Worm (Caenorhabditis elegans) whole organism, L4/young adult: ENCODE data around the gene Y38E10A.14.
"Not testable (repeated sequence)": the region's sequence is repeated elsewhere in the genome, so short reads cannot be mapped to it uniquely, and the experiment has no call there.

Source experiments
- W03F9.2 ChIP-seq: fragments of 150-350 bp; optimal IDR thresholded peaks from 2 replicates; lab custom pipeline; 2014; ENCODE audit warnings: missing biosample characterization, missing genetic modification characterization
- dao-5 ChIP-seq: sonication (generic microtip); optimal IDR thresholded peaks from 2 replicates; lab custom pipeline; 2016; ENCODE audit warnings: missing genotype, missing genetic modification characterization, moderate library complexity, missing compliant biosample characterization
- him-1 ChIP-seq: sonication (generic microtip); optimal IDR thresholded peaks from 2 replicates; lab custom pipeline; 2016; ENCODE audit warnings: missing genotype, missing genetic modification reagents, missing genetic modification characterization, missing compliant biosample characterization

Gene Y38E10A.14

DNA sequence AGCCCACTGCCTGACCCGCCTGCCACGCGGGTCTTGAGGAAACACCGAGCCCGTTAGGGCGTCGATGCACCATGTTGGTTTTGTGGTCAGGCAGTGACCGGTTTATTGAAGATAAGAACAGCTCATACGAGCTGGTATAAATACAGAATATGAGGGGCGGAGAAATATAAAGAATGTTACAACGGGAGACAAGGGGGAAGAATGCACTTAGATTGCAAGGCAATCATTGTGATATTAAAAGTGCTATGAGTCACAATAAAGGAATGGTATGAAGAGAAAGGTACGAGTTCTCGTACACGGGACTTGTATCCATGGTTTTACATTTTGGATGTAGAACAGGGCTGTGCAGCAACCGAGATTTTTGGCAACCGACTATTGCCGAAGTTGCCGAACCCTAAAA is at the start of gene Y38E10A.14:
Y38E10A.14 (minus strand) TSS at position 101 of the 400 bp plus-strand sequence.
- not testable (repeated sequence) for TF ChIP-seq dao-5, W03F9.2, him-1 (tag; lab: Kevin White, UChicago)

DNA sequence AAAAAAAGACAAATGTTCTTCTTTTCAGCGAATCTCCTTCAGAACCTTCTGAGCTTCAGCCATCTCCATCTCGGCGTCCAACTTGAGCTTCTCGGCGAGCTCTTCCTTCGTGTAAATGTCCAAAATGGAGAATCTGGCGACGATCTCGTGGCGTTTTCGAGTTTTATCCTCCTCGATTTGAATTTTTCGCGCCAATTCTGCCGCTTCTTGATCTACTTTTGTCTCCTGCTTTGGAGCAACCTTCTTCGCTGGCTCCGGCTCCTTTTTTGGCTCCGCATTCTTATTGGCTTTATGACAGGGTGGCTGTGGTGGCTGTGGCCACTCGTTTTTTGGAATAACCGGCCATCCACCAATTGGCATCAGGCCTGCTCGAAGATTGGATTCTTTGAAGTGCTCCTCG is 49.0 kb upstream of the Y38E10A.14 start:
- no peak for TF ChIP-seq dao-5 (tag; lab: Kevin White, UChicago)
- no peak for TF ChIP-seq him-1 (tag; lab: Kevin White, UChicago)
- no peak for TF ChIP-seq W03F9.2 (tag; lab: Kevin White, UChicago)

DNA sequence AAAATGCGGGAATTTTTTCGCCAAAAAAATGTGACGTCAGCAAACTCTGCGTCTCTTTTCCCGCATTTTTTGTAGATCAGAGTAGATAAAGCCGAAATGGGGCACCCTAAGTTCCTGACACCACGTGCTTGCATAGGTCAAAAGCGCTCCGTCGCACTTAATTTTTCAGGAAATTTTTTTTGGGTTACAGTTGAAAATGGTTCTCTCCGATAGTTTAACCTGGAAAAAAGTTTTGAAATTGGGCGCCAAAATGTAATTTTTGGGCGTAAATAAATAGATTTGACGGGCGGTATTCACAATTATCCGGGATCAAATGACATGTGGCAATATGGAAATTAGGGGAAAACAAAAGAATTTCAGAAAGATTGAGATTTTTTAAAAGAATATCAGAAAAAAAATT is 48.2 kb upstream of the Y38E10A.14 start:
- TF ChIP-seq dao-5 (tag; lab: Kevin White, UChicago), result no peak
- TF ChIP-seq W03F9.2 (tag; lab: Kevin White, UChicago), result no peak
- TF ChIP-seq him-1 (tag; lab: Kevin White, UChicago), result no peak

DNA sequence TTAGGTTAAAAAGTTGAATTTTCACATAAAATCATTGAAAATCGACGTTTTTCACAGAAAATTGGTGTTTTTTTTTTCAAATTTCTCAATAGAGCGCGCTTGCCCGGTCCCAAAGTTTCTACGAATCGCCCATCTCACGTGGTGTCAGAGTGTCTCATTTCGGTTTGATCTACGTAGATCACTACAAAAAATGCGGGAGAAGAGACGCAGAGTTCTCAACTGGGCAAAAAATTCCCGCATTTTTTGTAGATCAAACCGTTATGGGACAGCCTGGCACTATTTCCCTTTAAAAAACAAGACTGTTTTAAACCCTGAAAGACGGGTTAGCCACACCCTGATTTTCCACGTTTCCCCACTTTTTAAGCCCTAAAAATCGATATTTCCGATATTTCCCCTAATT is 47.6 kb upstream of the Y38E10A.14 start:
- no peak for TF ChIP-seq dao-5 (tag; lab: Kevin White, UChicago)
- TF ChIP-seq W03F9.2 (tag; lab: Kevin White, UChicago), result no peak
- no peak for TF ChIP-seq him-1 (tag; lab: Kevin White, UChicago)

DNA sequence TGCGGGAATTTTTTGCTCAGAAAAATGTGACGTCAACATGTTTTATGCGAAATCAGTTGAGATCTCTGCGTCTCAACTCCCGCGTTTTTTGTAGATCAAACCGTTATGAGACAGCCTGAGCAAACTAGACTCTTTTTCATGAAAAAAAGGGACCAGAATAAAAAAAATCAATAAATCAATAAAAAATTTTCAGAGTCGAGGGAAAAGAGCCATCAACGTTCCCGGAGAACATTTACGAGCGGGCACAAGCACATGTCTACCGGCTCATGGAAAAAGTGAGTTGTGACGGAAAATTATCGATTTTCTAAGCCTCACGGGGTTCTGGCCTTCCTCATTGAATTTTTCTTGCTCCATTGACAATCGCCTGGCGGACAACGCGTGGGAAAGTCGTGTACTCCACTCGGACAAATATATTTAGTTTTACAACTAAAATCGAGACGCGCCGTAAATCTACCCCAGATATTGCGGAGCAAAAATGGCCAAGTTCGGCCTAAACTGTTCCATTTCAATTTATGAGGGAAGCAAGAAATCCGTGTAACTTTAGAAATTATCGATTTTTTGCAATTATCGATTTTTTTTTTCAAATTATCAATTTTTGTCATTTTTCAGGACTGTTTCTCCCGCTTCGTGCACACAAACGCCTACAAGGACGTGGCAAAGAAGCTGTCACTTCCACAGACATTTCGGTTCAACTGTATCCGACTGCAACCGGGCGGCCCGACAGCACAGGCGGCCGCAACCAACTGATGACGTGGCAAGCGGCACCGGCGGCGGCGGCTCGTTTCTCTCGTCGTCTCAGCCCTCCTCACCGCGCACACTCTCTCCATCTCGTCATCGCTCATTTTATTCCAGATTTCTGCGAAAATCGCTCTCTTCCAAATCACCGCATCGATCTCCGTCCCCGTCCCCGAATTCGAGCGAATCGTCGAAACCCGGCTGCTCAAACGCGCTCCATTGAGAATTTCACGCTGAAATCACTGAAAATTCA is 46.8 kb upstream of the Y38E10A.14 start:
- no peak for TF ChIP-seq W03F9.2 (tag; lab: Kevin White, UChicago)
- no peak for TF ChIP-seq him-1 (tag; lab: Kevin White, UChicago)
- TF ChIP-seq dao-5 (tag; lab: Kevin White, UChicago), result no peak

DNA sequence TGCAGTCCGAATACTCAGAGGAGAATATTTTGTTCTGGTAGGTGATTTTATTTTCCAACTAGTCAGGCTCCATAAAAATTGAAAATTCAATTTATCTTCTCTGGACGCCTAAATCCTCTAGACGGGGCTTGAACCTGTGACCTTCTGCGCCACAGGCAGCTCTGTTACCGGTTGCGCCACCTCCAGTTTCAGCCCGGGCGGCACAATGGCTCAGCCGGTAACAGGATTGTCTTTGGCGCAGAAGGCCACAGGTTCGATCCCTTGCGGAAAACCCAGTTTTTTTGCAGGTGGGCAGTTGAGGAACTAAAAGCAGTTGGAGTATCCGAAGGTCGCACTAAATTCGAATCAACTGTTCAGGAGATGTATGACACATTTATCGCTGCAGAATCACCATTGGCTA is 45.5 kb upstream of the Y38E10A.14 start:
- no peak for TF ChIP-seq him-1 (tag; lab: Kevin White, UChicago)
- TF ChIP-seq W03F9.2 (tag; lab: Kevin White, UChicago), result no peak
- no peak for TF ChIP-seq dao-5 (tag; lab: Kevin White, UChicago)

DNA sequence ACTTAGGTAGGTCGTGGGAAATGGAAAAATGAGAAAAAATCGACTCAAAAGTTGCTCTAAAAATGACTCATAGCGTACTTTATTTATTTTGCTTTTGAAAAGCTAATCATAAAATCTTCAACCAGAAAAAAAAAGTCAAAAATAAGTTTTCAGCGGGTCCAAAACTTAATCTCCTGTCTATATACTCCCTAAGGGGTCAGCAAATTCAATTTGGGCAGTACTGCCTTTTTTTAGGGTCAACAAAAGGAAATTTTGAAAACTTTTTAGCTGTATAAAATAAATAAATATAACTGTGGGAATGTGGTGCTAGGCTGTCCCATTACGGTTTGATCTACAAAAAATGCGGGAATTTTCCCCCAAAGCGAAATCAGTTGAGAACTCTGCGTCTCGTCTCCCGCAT is 45.0 kb upstream of the Y38E10A.14 start:
- no peak for TF ChIP-seq W03F9.2 (tag; lab: Kevin White, UChicago)
- TF ChIP-seq dao-5 (tag; lab: Kevin White, UChicago), result no peak
- TF ChIP-seq him-1 (tag; lab: Kevin White, UChicago), result no peak

DNA sequence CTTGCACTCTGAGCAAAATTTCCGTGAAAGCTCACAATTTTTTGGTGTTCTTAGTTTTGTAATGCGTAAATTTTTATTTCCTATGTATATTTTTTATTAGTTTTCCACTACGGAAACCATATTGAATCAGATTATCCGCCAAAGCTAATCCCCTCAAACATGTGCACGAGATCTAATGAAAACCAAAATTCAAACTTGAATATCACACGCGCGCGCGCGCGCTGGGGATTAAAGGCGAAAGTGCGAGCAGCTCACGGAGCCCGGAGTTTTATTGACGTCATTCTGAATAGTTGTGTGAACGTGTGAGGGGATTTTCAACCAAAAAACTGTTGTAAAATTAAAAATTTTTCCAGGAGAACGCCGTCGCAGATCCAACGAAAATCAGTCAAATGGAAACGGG is 44.5 kb upstream of the Y38E10A.14 start:
- no peak for TF ChIP-seq dao-5 (tag; lab: Kevin White, UChicago)
- TF ChIP-seq him-1 (tag; lab: Kevin White, UChicago), result no peak
- no peak for TF ChIP-seq W03F9.2 (tag; lab: Kevin White, UChicago)

DNA sequence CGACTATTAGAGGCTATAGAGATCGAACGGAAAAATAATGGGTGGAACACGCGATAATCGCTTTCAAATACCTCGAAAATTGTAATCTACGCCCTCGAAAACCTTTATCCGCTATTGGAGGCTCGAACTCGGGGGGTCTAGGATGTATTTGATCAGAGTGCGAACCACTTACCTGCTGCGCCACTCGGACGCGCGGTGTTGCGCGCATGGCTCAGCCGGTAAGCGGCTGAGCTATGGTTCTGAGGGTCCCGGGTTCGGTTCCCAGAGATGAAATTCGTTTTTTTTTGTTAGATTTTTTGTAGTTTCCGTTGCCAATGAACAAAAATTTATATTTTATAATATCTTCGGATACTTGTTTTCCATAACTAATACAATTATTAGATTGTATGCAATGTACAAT is 43.8 kb upstream of the Y38E10A.14 start:
- TF ChIP-seq W03F9.2 (tag; lab: Kevin White, UChicago) (no peak), him-1 (tag; lab: Kevin White, UChicago) (no peak), dao-5 (tag; lab: Kevin White, UChicago) (no peak)

DNA sequence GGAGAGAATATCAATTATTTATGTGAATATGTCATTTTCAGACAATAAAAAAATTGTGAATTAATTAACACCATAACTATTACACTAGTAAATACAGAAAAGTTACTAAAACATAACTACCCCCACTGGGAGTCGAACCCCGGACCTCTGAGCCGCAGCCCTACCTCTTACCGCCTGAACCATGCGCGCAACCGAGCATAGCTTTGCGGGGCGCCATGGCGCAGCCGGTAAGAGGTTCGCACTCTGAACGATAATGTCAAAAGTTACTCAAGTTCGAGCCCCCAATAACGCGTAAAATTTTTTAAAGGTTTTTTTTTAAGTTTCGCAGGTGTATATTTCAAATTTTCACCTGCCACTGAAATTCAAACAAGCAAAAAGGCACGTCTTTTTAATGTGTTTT is 41.7 kb upstream of the Y38E10A.14 start:
- TF ChIP-seq him-1 (tag; lab: Kevin White, UChicago) (no peak), W03F9.2 (tag; lab: Kevin White, UChicago) (no peak), dao-5 (tag; lab: Kevin White, UChicago) (no peak)

DNA sequence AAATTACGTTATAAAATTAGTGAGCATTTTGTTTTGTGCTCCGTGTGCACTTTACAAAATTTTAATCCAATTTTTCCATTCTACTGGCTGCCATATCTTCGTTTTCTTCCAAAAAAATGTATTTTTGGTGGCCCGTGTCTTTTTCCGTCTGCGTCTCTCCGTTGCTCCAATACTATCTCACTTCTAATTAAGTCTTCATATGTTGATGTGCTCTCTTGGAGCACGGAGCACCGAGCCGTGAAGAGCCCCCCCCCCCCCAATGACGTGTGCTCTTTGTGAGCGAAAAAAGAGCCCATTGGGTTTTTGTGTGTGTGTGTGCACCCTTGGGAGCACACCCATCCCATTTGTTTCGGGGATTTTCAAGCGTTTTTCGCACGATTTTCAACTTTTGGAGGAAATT is 40.7 kb upstream of the Y38E10A.14 start:
- TF ChIP-seq W03F9.2 (tag; lab: Kevin White, UChicago), result no peak

DNA sequence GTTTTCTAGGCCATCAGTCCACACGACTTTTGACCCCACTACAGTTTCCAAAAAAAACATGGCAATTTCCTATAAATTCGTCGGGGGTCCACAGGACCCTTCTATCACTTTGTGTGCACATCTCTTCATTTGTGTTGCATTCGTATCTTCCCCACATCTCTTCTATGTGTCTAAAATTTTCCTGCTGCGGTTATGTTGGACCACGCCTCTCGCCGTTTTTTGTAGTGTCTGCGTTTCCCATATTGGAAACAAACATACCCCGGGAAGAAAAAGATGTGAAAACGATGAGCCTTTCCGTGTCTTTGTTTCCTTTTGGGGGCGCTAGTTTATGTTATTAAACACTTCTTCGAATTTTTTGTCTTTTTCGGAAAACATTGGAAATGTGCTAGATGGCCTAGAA is 37.6 kb upstream of the Y38E10A.14 start:
- no peak for TF ChIP-seq W03F9.2 (tag; lab: Kevin White, UChicago)
- TF ChIP-seq dao-5 (tag; lab: Kevin White, UChicago), result no peak
- no peak for TF ChIP-seq him-1 (tag; lab: Kevin White, UChicago)

DNA sequence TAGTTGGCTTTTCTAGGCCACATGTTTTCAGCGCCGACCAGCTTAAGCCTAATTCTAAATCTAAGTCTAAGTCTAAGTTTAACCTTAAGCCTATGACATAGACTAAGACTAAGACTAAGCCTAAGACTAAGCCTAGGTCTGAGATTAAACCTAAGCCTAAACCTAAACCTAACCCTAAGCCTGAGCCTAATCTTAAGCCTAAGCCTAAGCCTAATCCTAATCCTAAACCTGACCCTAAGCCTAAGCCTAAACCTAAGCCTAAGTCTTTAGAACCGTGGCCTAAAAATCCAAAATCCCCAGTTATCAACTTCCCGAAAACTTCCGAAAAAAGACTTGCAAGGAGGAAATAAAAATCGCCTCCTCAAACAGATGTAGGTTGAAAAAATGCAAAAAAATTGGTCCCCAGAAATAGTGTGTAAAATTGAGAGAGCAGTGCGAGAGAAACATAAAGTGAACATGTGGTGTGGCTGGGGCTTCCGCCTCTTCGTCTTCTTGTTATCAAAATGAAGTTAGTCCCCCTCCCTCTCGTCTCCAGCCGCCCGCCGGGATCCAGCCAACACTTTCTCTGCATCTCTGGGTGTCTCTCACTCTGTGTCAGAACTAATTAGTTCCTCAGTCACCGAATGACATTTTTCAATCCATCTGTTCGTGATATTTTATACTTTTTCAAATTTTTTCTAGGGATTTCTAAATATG is 35.5 kb upstream of the Y38E10A.14 start:
- no peak for TF ChIP-seq him-1 (tag; lab: Kevin White, UChicago)
- peak; percentile 18 for TF ChIP-seq W03F9.2 (tag; lab: Kevin White, UChicago)
